Fruit fly (Drosophila melanogaster): ENCODE data around the gene CG3792.
A peak's percentile ranks its signal among the peaks of the same experiment; 100 is the strongest.

Gene CG3792

dm6 chr2L:4976988-4977551, at the start of gene CG3792, which contains the start of gene Gmd (continued):
- peak; percentile 96 for TF ChIP-seq E2f1 (GFP tag; IDR thresholded peaks at IDR 0.05)
- TF ChIP-seq CG7271 (tag; optimal IDR thresholded peaks at IDR 0.05) = peak; percentile 77
- TF ChIP-seq klu (GFP tag; IDR thresholded peaks at IDR 0.05) = peak; percentile 95
- TF ChIP-seq Hand (GFP tag; optimal IDR thresholded peaks at IDR 0.05) = peak; percentile 68
- TF ChIP-seq Pdp1 (GFP tag; optimal IDR thresholded peaks at IDR 0.05) = peak; percentile 93 to 94
- peak; percentile 95 for TF ChIP-seq sisA (GFP tag; IDR thresholded peaks at IDR 0.05)
- TF ChIP-seq Taf1 (GFP tag; IDR thresholded peaks at IDR 0.05) = peak; percentile 95
- no peak for TF ChIP-seq CG8281 (tag; optimal IDR thresholded peaks at IDR 0.05)
- peak; percentile 96 for TF ChIP-seq CG7839 (tag; optimal IDR thresholded peaks at IDR 0.05)
- peak; percentile 56 for TF ChIP-seq pfk (GFP tag; optimal IDR thresholded peaks at IDR 0.05)
- peak; percentile 94 for TF ChIP-seq Gug (GFP tag; IDR thresholded peaks at IDR 0.05)
- peak; percentile 94 for TF ChIP-seq sim (GFP tag; IDR thresholded peaks at IDR 0.05)
- peak; percentile 59; the same call in 1 of the 2 replicates for TF ChIP-seq Dip2 (GFP tag; IDR thresholded peaks at IDR 0.05)
- peak; percentile 87 for TF ChIP-seq CG43689 (GFP tag; IDR thresholded peaks at IDR 0.05)
- TF ChIP-seq da (GFP tag; optimal IDR thresholded peaks at IDR 0.05) = peak; percentile 69
- TF ChIP-seq ftz-f1 (GFP tag; optimal IDR thresholded peaks at IDR 0.05) = peak; percentile 52
- peak; percentile 96 for TF ChIP-seq CG18599 (GFP tag; optimal IDR thresholded peaks at IDR 0.05)
- TF ChIP-seq CG11398 (GFP tag; optimal IDR thresholded peaks at IDR 0.05) = peak; percentile 88
- peak; percentile 92 for TF ChIP-seq CG9817 (tag; optimal IDR thresholded peaks at IDR 0.05)
- TF ChIP-seq CG31441 (GFP tag; IDR thresholded peaks at IDR 0.05) = peak; percentile 97
- TF ChIP-seq CG11696 (GFP tag; IDR thresholded peaks at IDR 0.05) = peak; percentile 89
- peak; percentile 92 for TF ChIP-seq Mrtf (GFP tag; IDR thresholded peaks at IDR 0.05)
- TF ChIP-seq CG3847 (GFP tag; IDR thresholded peaks at IDR 0.05) = peak; percentile 97
- peak; percentile 93 for TF ChIP-seq tin (GFP tag; optimal IDR thresholded peaks at IDR 0.05)
- peak; percentile 84 for TF ChIP-seq ab (GFP tag; optimal IDR thresholded peaks at IDR 0.05)
- peak; percentile 64 for TF ChIP-seq pros (GFP tag; optimal IDR thresholded peaks at IDR 0.05)
- peak; percentile 85; the same call in 2 of the 3 replicates for TF ChIP-seq gce (GFP tag; IDR thresholded peaks at IDR 0.05)
- peak; percentile 63 for TF ChIP-seq CG31365 (tag; optimal IDR thresholded peaks at IDR 0.05)
- peak; percentile 76 for TF ChIP-seq Sry-β (GFP tag; optimal IDR thresholded peaks at IDR 0.05)
- peak; percentile 98 for TF ChIP-seq lilli (GFP tag; optimal IDR thresholded peaks at IDR 0.05)
- peak; percentile 81 for TF ChIP-seq bbx (GFP tag; IDR thresholded peaks at IDR 0.05; ENCODE audit: partially characterized antibody)
- peak; percentile 91 for TF ChIP-seq odd (GFP tag; optimal IDR thresholded peaks at IDR 0.05)
- TF ChIP-seq dmrt99B (tag; optimal IDR thresholded peaks at IDR 0.05) = no peak
- TF ChIP-seq az2 (GFP tag; optimal IDR thresholded peaks at IDR 0.05) = peak; percentile 95
- TF ChIP-seq CG7372 (GFP tag; IDR thresholded peaks at IDR 0.05) = peak; percentile 96
- peak; percentile 96 for TF ChIP-seq chn (GFP tag; optimal IDR thresholded peaks at IDR 0.05)
- peak; percentile 96 for TF ChIP-seq CG4282 (GFP tag; optimal IDR thresholded peaks at IDR 0.05)
- peak; percentile 97 for TF ChIP-seq CG2120 (GFP tag; optimal IDR thresholded peaks at IDR 0.05)
- TF ChIP-seq esg (GFP tag; conservative IDR thresholded peaks at IDR 0.05) = peak; percentile 95
- peak; percentile 85 for TF ChIP-seq dan (GFP tag; IDR thresholded peaks at IDR 0.05)
- TF ChIP-seq CG9727 (GFP tag; optimal IDR thresholded peaks at IDR 0.05) = peak; percentile 96
- peak; percentile 91 for TF ChIP-seq ems (GFP tag; optimal IDR thresholded peaks at IDR 0.05)
- peak; percentile 79 for TF ChIP-seq CG3065 (GFP tag; optimal IDR thresholded peaks at IDR 0.05)
- TF ChIP-seq pum (GFP tag; optimal IDR thresholded peaks at IDR 0.05) = peak; percentile 94
- peak; percentile 97 for TF ChIP-seq CG2712 (tag; optimal IDR thresholded peaks at IDR 0.05)
- peak; percentile 56 for TF ChIP-seq CG2129 (GFP tag; IDR thresholded peaks at IDR 0.05; ENCODE audit: partially characterized antibody)
- TF ChIP-seq Hr39 (optimal IDR thresholded peaks at IDR 0.05) = no peak
- TF ChIP-seq CG2202 (tag; optimal IDR thresholded peaks at IDR 0.05) = peak; percentile 73
- TF ChIP-seq CG11247 (GFP tag; IDR thresholded peaks at IDR 0.05) = peak; percentile 96
- peak; percentile 91 for TF ChIP-seq CG17612 (GFP tag; IDR thresholded peaks at IDR 0.05)
- TF ChIP-seq ap (GFP tag; IDR thresholded peaks at IDR 0.05) = peak; percentile 95
- TF ChIP-seq CTCF (GFP tag; optimal IDR thresholded peaks at IDR 0.05) = peak; percentile 51
